Worm (Caenorhabditis elegans) whole organism, mixed stage, embryonic: Measurements from ENCODE around the gene B0244.10.

Source experiments
- M03D4.4 ChIP-seq: sonication (generic microtip); optimal IDR thresholded peaks from 2 replicates; lab custom pipeline; 2017; ENCODE audit warnings: mild to moderate bottlenecking, missing genetic modification characterization, missing compliant biosample characterization
- ceh-39 ChIP-seq: fragments of 150-350 bp; optimal IDR thresholded peaks from 2 replicates; lab custom pipeline; 2014; ENCODE audit warnings: missing biosample characterization, missing genetic modification characterization
- cnd-1 ChIP-seq: fragments of 200-800 bp; sonication (Bioruptor generic); optimal IDR thresholded peaks from 2 replicates; lab custom pipeline; 2018; ENCODE audit warnings: mild to moderate bottlenecking, missing genetic modification characterization, missing compliant biosample characterization
- elt-3 ChIP-seq: fragments of 150-350 bp; optimal IDR thresholded peaks from 2 replicates; lab custom pipeline; 2014; ENCODE audit warnings: missing biosample characterization, missing genetic modification characterization
- hlh-1 ChIP-seq: fragments of 150-350 bp; optimal IDR thresholded peaks from 2 replicates; lab custom pipeline; 2014; ENCODE audit warnings: missing biosample characterization, missing genetic modification reagents, missing genetic modification characterization
- lsy-2 ChIP-seq: fragments of 150-350 bp; optimal IDR thresholded peaks from 2 replicates; lab custom pipeline; 2014; ENCODE audit warnings: missing biosample characterization, missing genetic modification characterization
- mls-2 ChIP-seq: sonication (generic microtip); optimal IDR thresholded peaks from 2 replicates; lab custom pipeline; 2016; ENCODE audit warnings: mild to moderate bottlenecking, missing genetic modification characterization, moderate library complexity, missing compliant biosample characterization
- sptf-1 ChIP-seq: sonication (generic microtip); optimal IDR thresholded peaks from 2 replicates; lab custom pipeline; 2017; ENCODE audit warnings: mild to moderate bottlenecking, missing genetic modification characterization, moderate library complexity, missing compliant biosample characterization

B0244.10 gene

DNA sequence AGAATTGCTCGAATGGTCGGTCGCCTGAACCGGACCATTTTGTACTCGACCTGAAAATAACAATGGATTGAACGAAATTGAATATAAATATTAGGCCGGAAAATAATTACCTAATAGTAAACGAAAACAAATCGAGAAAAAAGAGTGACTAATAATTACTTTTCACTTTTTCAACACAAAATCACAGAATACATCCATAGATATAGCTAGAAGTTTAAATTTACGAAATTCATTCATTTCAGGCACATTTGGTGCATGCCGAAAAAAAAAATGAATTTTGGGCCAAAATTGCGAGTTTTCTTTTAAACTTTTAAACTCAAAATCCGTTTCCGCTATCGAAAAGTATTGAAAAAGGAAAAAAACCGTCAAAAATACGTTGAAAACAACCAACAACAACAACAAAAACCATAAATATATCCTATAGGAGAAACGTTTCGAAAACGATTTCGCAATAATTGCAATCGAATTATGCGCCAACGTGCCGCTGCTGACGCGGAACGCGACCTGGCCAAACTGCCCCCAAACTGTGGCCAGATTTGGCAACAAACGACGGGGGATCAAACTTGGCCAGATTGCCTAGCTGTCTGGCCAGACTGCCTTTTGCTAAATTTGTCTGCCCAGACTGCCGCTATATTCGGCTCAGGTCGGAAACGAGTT is 50.4 kb downstream of the B0244.10 start, which contains the start of gene Y37B11A.3 (continued):
- TF ChIP-seq ceh-39 (tag; lab: Kevin White, UChicago) (no peak), lsy-2 (tag; lab: Kevin White, UChicago) (peak; percentile 38), sptf-1 (tag; lab: Kevin White, UChicago) (no peak), M03D4.4 (tag; lab: Kevin White, UChicago) (no peak), cnd-1 (tag; lab: Kevin White, UChicago) (no peak), hlh-1 (no peak), mls-2 (tag; lab: Kevin White, UChicago) (no peak), elt-3 (tag; lab: Kevin White, UChicago) (no peak)
- TF ChIP-seq, all 35 proteins: peak for 7
